Worm (Caenorhabditis elegans) whole organism, L1 larva: Measurements from ENCODE around the gene btb-8.

ENCODE experiments used
- ama-1 ChIP-seq: fragments of 150-350 bp; optimal IDR thresholded peaks from 2 replicates; lab custom pipeline; 2014
- ces-1 ChIP-seq: fragments of 150-350 bp; optimal IDR thresholded peaks from 2 replicates; lab custom pipeline; 2014; ENCODE audit warnings: missing biosample characterization, missing genetic modification reagents, missing genetic modification characterization
- egl-27 ChIP-seq, 2 experiments: fragments of 150-350 bp in 1 of 2; sonication (generic microtip); optimal IDR thresholded peaks; 3 replicates each; lab custom pipeline; 2017 to 2018; ENCODE audit warnings: missing biosample characterization in 2 of 2, missing genetic modification characterization in 2 of 2, missing genetic modification reagents in 2 of 2
- lin-13 ChIP-seq: fragments of 150-350 bp; optimal IDR thresholded peaks from 2 replicates; lab custom pipeline; 2014; ENCODE audit warnings: missing biosample characterization, missing genetic modification reagents, missing genetic modification characterization
- mdl-1 ChIP-seq, 2 experiments: fragments of 150-350 bp; optimal IDR thresholded peaks; 2 replicates each; lab custom pipeline; 2014 to 2017; ENCODE audit warnings: missing biosample characterization in 2 of 2, missing genetic modification characterization in 2 of 2, inconsistent platforms in 1 of 2
- nhr-12 ChIP-seq: sonication (generic microtip); optimal IDR thresholded peaks from 2 replicates; lab custom pipeline; 2017; ENCODE audit warnings: missing biosample characterization, missing genetic modification characterization
- nhr-71 ChIP-seq: sonication (generic microtip); optimal IDR thresholded peaks from 2 replicates; lab custom pipeline; 2016; ENCODE audit warnings: mild to moderate bottlenecking, missing genetic modification characterization, moderate library complexity, missing compliant biosample characterization
- nhr-77 ChIP-seq: fragments of 150-350 bp; optimal IDR thresholded peaks from 2 replicates; lab custom pipeline; 2014; ENCODE audit warnings: missing biosample characterization, missing genetic modification characterization
- snpc-4 ChIP-seq: fragments of 150-350 bp; optimal IDR thresholded peaks from 2 replicates; lab custom pipeline; 2014; ENCODE audit warnings: missing biosample characterization, missing genetic modification characterization
- snu-23 ChIP-seq: sonication (generic microtip); optimal IDR thresholded peaks from 2 replicates; lab custom pipeline; 2016; ENCODE audit warnings: missing genetic modification characterization, missing compliant biosample characterization
- sox-4 ChIP-seq: sonication (generic microtip); optimal IDR thresholded peaks from 2 replicates; lab custom pipeline; 2016; ENCODE audit warnings: missing genetic modification characterization, missing compliant biosample characterization
- zip-4 ChIP-seq: fragments of 200-800 bp; sonication (Bioruptor generic); optimal IDR thresholded peaks from 2 replicates; lab custom pipeline; 2018; ENCODE audit warnings: mild to moderate bottlenecking, missing genetic modification characterization, moderate library complexity, missing compliant biosample characterization
- ztf-11 ChIP-seq, 2 experiments: sonication (generic microtip); optimal IDR thresholded peaks; 2 replicates each; lab custom pipeline; 2016 to 2017; ENCODE audit warnings: missing genetic modification characterization in 2 of 2, missing biosample characterization in 1 of 2, missing compliant biosample characterization in 1 of 2

- TF ChIP-seq snpc-4 (tag; lab: Kevin White, UChicago) (no peak), zip-4 (no peak), ztf-11 (tag; optimal IDR thresholded peaks at IDR 0.05; lab: Kevin White, UChicago) (no peak), nhr-12 (tag; lab: Kevin White, UChicago) (no peak), nhr-77 (tag; lab: Kevin White, UChicago) (no peak), nhr-71 (tag; lab: Kevin White, UChicago) (no peak), snu-23 (GFP tag; lab: Kevin White, UChicago) (no peak), sox-4 (tag; lab: Kevin White, UChicago) (no peak), mdl-1 (tag; optimal IDR thresholded peaks at IDR 0.05; lab: Kevin White, UChicago) (no peak), ces-1 (GFP tag; lab: Kevin White, UChicago) (no peak), ama-1 (no peak), lin-13 (GFP tag; lab: Kevin White, UChicago) (no peak), egl-27 (tag; optimal IDR thresholded peaks at IDR 0.05; lab: Kevin White, UChicago) (no peak)
Measured at ce11 chrII:1679081-1679480, 43.5 kb upstream of the btb-8 start, which contains the start of gene irld-36.
